Worm (Caenorhabditis elegans) whole organism, L1 larva: Measurements from ENCODE around the gene srj-21.
A peak's percentile ranks its signal among the peaks of the same experiment; 100 is the strongest.

ENCODE experiments used
- egl-27 ChIP-seq, 2 experiments: fragments of 150-350 bp in 1 of 2; sonication (generic microtip); optimal IDR thresholded peaks; 3 replicates each; lab custom pipeline; 2017 to 2018; ENCODE audit warnings: missing biosample characterization in 2 of 2, missing genetic modification characterization in 2 of 2, missing genetic modification reagents in 2 of 2
- mab-9 ChIP-seq: fragments of 200-800 bp; sonication (Bioruptor generic); IDR thresholded peaks from 2 replicates; pipeline ENCODE4 v1.3.6; 2022; ENCODE audit warnings: missing genetic modification reagents, missing genetic modification characterization, missing compliant biosample characterization
- tbx-2 ChIP-seq: sonication (generic microtip); optimal IDR thresholded peaks from 2 replicates; lab custom pipeline; 2016; ENCODE audit warnings: missing genetic modification characterization, missing compliant biosample characterization
- unc-98 ChIP-seq: fragments of 200-800 bp; sonication (Bioruptor generic); IDR thresholded peaks from 2 replicates; pipeline ENCODE4 v1.3.6; 2022; ENCODE audit warnings: missing genetic modification characterization, missing compliant biosample characterization

- TF ChIP-seq mab-9 (GFP tag; lab: Robert Waterston, UW) (no peak), egl-27 (tag; optimal IDR thresholded peaks at IDR 0.05; lab: Kevin White, UChicago) (no peak), tbx-2 (peak; percentile 84), unc-98 (GFP tag; lab: Robert Waterston, UW) (no peak)
These were observed 25.3 kb upstream of the srj-21 start for ce11 chrV:10719833-10720170.
